Worm (Caenorhabditis elegans) whole organism, young adult: ENCODE data around the gene ztf-1.

Source experiments
- F22D6.2 ChIP-seq: sonication (generic microtip); optimal IDR thresholded peaks from 2 replicates; lab custom pipeline; 2016; ENCODE audit warnings: mild to moderate bottlenecking, missing genetic modification characterization, missing compliant biosample characterization
- F39B2.1 ChIP-seq: fragments of 200-800 bp; sonication (Bioruptor generic); IDR thresholded peaks from 2 replicates; pipeline ENCODE4 v1.3.6; 2022; ENCODE audit warnings: missing genetic modification reagents, missing genetic modification characterization, missing compliant biosample characterization
- F52B5.7 ChIP-seq: sonication (generic microtip); optimal IDR thresholded peaks from 2 replicates; lab custom pipeline; 2016; ENCODE audit warnings: mild to moderate bottlenecking, missing genetic modification characterization, missing compliant biosample characterization
- F57C9.4 ChIP-seq: sonication (generic microtip); optimal IDR thresholded peaks from 2 replicates; lab custom pipeline; 2017; ENCODE audit warnings: mild to moderate bottlenecking, missing genetic modification characterization, missing compliant biosample characterization
- Y56A3A.18 ChIP-seq: fragments of 200-800 bp; sonication (Bioruptor generic); IDR thresholded peaks from 2 replicates; pipeline ENCODE4 v1.3.6; 2022; ENCODE audit warnings: missing genetic modification reagents, missing genetic modification characterization, missing compliant biosample characterization
- Y67H2A.10 ChIP-seq: fragments of 200-800 bp; sonication (Bioruptor generic); conservative IDR thresholded peaks from 2 replicates; pipeline ENCODE4 v1.3.6; 2022; ENCODE audit warnings: missing genetic modification reagents, missing genetic modification characterization, missing compliant biosample characterization
- athp-1 ChIP-seq: sonication (generic microtip); optimal IDR thresholded peaks from 2 replicates; lab custom pipeline; 2017; ENCODE audit warnings: mild to moderate bottlenecking, missing genetic modification characterization, missing compliant biosample characterization
- ccch-3 ChIP-seq: fragments of 200-800 bp; sonication (Bioruptor generic); optimal IDR thresholded peaks from 2 replicates; lab custom pipeline; 2018; ENCODE audit warnings: mild to moderate bottlenecking, missing genetic modification characterization, missing compliant biosample characterization
- ceh-58 ChIP-seq: fragments of 200-800 bp; sonication (Bioruptor generic); IDR thresholded peaks from 2 replicates; pipeline ENCODE4 v1.3.6; 2022; ENCODE audit warnings: missing genetic modification characterization, missing compliant biosample characterization
- ceh-91 ChIP-seq: fragments of 200-800 bp; sonication (Bioruptor generic); IDR thresholded peaks from 2 replicates; pipeline ENCODE4 v1.3.6; 2022; ENCODE audit warnings: missing genetic modification reagents, missing genetic modification characterization, missing compliant biosample characterization
- chd-7 ChIP-seq: sonication (generic microtip); optimal IDR thresholded peaks from 2 replicates; lab custom pipeline; 2016; ENCODE audit warnings: mild to moderate bottlenecking, missing genetic modification characterization, moderate library complexity, missing compliant biosample characterization
- die-1 ChIP-seq: sonication (generic microtip); optimal IDR thresholded peaks from 2 replicates; lab custom pipeline; 2016; ENCODE audit warnings: missing genotype, mild to moderate bottlenecking, missing genetic modification characterization, missing compliant biosample characterization
- dox-1 ChIP-seq: fragments of 200-800 bp; sonication (Bioruptor generic); IDR thresholded peaks from 2 replicates; pipeline ENCODE4 v1.3.6; 2022; ENCODE audit warnings: missing genetic modification reagents, missing genetic modification characterization, missing compliant biosample characterization
- dpff-1 ChIP-seq: sonication (generic microtip); optimal IDR thresholded peaks from 2 replicates; lab custom pipeline; 2017; ENCODE audit warnings: mild to moderate bottlenecking, missing genetic modification characterization, missing compliant biosample characterization
- egl-18 ChIP-seq: fragments of 200-800 bp; sonication (Bioruptor generic); IDR thresholded peaks from 2 replicates; pipeline ENCODE4 v1.3.6; 2022; ENCODE audit warnings: missing genetic modification reagents, missing genetic modification characterization, missing compliant biosample characterization
- egl-44 ChIP-seq: fragments of 200-800 bp; sonication (Bioruptor generic); IDR thresholded peaks from 2 replicates; pipeline ENCODE4 v1.3.6; 2022; ENCODE audit warnings: missing genetic modification reagents, missing genetic modification characterization, missing compliant biosample characterization
- ekl-4 ChIP-seq: fragments of 200-800 bp; sonication (Bioruptor generic); IDR thresholded peaks from 2 replicates; pipeline ENCODE4 v1.3.6; 2022; ENCODE audit warnings: missing genetic modification reagents, missing genetic modification characterization, missing compliant biosample characterization
- fkh-3 ChIP-seq: sonication (generic microtip); optimal IDR thresholded peaks from 2 replicates; lab custom pipeline; 2016; ENCODE audit warnings: mild to moderate bottlenecking, missing genetic modification characterization, missing compliant biosample characterization
- gei-17 ChIP-seq: fragments of 200-800 bp; sonication (Bioruptor generic); optimal IDR thresholded peaks from 2 replicates; lab custom pipeline; 2018; ENCODE audit warnings: mild to moderate bottlenecking, missing genetic modification characterization, missing compliant biosample characterization
- hmg-1.2 ChIP-seq: fragments of 200-800 bp; sonication (Bioruptor generic); IDR thresholded peaks from 2 replicates; pipeline ENCODE4 v1.3.6; 2022; ENCODE audit warnings: missing genetic modification reagents, missing genetic modification characterization, missing compliant biosample characterization
- let-526 ChIP-seq: fragments of 200-800 bp; sonication (Bioruptor generic); IDR thresholded peaks from 2 replicates; pipeline ENCODE4 v1.3.6; 2022; ENCODE audit warnings: missing genetic modification reagents, missing genetic modification characterization, missing compliant biosample characterization
- lin-26 ChIP-seq: fragments of 200-800 bp; sonication (Bioruptor generic); IDR thresholded peaks from 2 replicates; pipeline ENCODE4 v1.3.6; 2022; ENCODE audit warnings: missing genetic modification reagents, missing genetic modification characterization, missing compliant biosample characterization
- lin-54 ChIP-seq: fragments of 200-800 bp; sonication (Bioruptor generic); optimal IDR thresholded peaks from 2 replicates; lab custom pipeline; 2018; ENCODE audit warnings: mild to moderate bottlenecking, missing genetic modification characterization, missing compliant biosample characterization
- lir-1 ChIP-seq: fragments of 200-800 bp; sonication (Bioruptor generic); conservative IDR thresholded peaks from 2 replicates; pipeline ENCODE4 v1.3.6; 2022; ENCODE audit warnings: missing genetic modification reagents, missing genetic modification characterization, missing compliant biosample characterization
- lsl-1 ChIP-seq: fragments of 200-800 bp; sonication (Bioruptor generic); optimal IDR thresholded peaks from 2 replicates; lab custom pipeline; 2018; ENCODE audit warnings: mild to moderate bottlenecking, missing genetic modification characterization, moderate library complexity, missing compliant biosample characterization
- lsy-27 ChIP-seq: sonication (generic microtip); optimal IDR thresholded peaks from 2 replicates; lab custom pipeline; 2017; ENCODE audit warnings: missing genetic modification characterization, mild to moderate bottlenecking, missing compliant biosample characterization, antibody characterized with exemption, missing genotype, borderline replicate concordance; ENCODE audit not compliant: insufficient read depth
- madf-10 ChIP-seq: sonication (generic microtip); optimal IDR thresholded peaks from 2 replicates; lab custom pipeline; 2016; ENCODE audit warnings: mild to moderate bottlenecking, missing genetic modification characterization, missing compliant biosample characterization
- madf-3 ChIP-seq: fragments of 200-800 bp; sonication (Bioruptor generic); IDR thresholded peaks from 2 replicates; pipeline ENCODE4 v1.3.6; 2022; ENCODE audit warnings: missing genetic modification reagents, missing genetic modification characterization, missing compliant biosample characterization
- madf-8 ChIP-seq: fragments of 200-800 bp; sonication (Bioruptor generic); conservative IDR thresholded peaks from 2 replicates; pipeline ENCODE4 v1.3.6; 2022; ENCODE audit warnings: missing genetic modification reagents, missing genetic modification characterization, missing compliant biosample characterization
- mxl-1 ChIP-seq: sonication (generic microtip); optimal IDR thresholded peaks from 2 replicates; lab custom pipeline; 2016; ENCODE audit warnings: missing genetic modification characterization, missing compliant biosample characterization
- nfyb-1 ChIP-seq: fragments of 200-800 bp; sonication (Bioruptor generic); IDR thresholded peaks from 2 replicates; pipeline ENCODE4 v1.3.6; 2022; ENCODE audit warnings: missing genetic modification reagents, missing genetic modification characterization, missing compliant biosample characterization
- nhr-120 ChIP-seq: fragments of 200-800 bp; sonication (Bioruptor generic); IDR thresholded peaks from 2 replicates; pipeline ENCODE4 v1.3.6; 2022; ENCODE audit warnings: missing genetic modification characterization, missing compliant biosample characterization
- nhr-179 ChIP-seq: sonication (generic microtip); optimal IDR thresholded peaks from 2 replicates; lab custom pipeline; 2016; ENCODE audit warnings: mild to moderate bottlenecking, missing genetic modification characterization, missing compliant biosample characterization
- nhr-27 ChIP-seq: fragments of 200-800 bp; sonication (Bioruptor generic); optimal IDR thresholded peaks from 2 replicates; lab custom pipeline; 2018; ENCODE audit warnings: mild to moderate bottlenecking, missing genetic modification characterization, moderate library complexity, missing compliant biosample characterization
- nhr-90 ChIP-seq: sonication (generic microtip); optimal IDR thresholded peaks from 2 replicates; lab custom pipeline; 2016; ENCODE audit warnings: missing genotype, mild to moderate bottlenecking, missing genetic modification characterization, missing compliant biosample characterization
- pbrm-1 ChIP-seq: fragments of 200-800 bp; sonication (Bioruptor generic); IDR thresholded peaks from 2 replicates; pipeline ENCODE4 v1.3.6; 2022; ENCODE audit warnings: missing genetic modification reagents, missing genetic modification characterization, missing compliant biosample characterization
- rpc-1 ChIP-seq, 2 experiments: fragments of 150-350 bp in 1 of 2; sonication (generic microtip) in 1 of 2; optimal IDR thresholded peaks; 2 replicates each; lab custom pipeline; 2014 to 2018; ENCODE audit warnings: missing biosample characterization in 1 of 2, missing genetic modification characterization in 1 of 2, missing genetic modification reagents in 1 of 2, missing genotype in 1 of 2
- snpc-1.1 ChIP-seq: sonication (generic microtip); optimal IDR thresholded peaks from 2 replicates; lab custom pipeline; 2017; ENCODE audit warnings: missing genetic modification characterization, mild to moderate bottlenecking, missing compliant biosample characterization, antibody characterized with exemption, moderate library complexity, missing genotype, missing genetic modification reagents; ENCODE audit not compliant: insufficient read depth
- snpc-1.3 ChIP-seq: sonication (generic microtip); optimal IDR thresholded peaks from 2 replicates; lab custom pipeline; 2017; ENCODE audit warnings: missing genetic modification characterization, mild to moderate bottlenecking, missing compliant biosample characterization, antibody characterized with exemption, moderate library complexity, missing genotype, missing genetic modification reagents; ENCODE audit not compliant: insufficient read depth
- tlf-1 ChIP-seq: fragments of 200-800 bp; sonication (Bioruptor generic); optimal IDR thresholded peaks from 2 replicates; lab custom pipeline; 2018; ENCODE audit warnings: mild to moderate bottlenecking, missing genetic modification characterization, missing compliant biosample characterization
- unc-130 ChIP-seq: sonication (generic microtip); optimal IDR thresholded peaks from 2 replicates; lab custom pipeline; 2016; ENCODE audit warnings: missing genetic modification reagents, missing genetic modification characterization, missing compliant biosample characterization
- ztf-18 ChIP-seq: sonication (generic microtip); optimal IDR thresholded peaks from 2 replicates; lab custom pipeline; 2016; ENCODE audit warnings: missing genotype, mild to moderate bottlenecking, missing genetic modification characterization, missing compliant biosample characterization
- ztf-22 ChIP-seq: fragments of 200-800 bp; sonication (Bioruptor generic); optimal IDR thresholded peaks from 2 replicates; lab custom pipeline; 2018; ENCODE audit warnings: mild to moderate bottlenecking, missing genetic modification characterization, moderate library complexity, missing compliant biosample characterization
- ztf-3 ChIP-seq: fragments of 200-800 bp; sonication (Bioruptor generic); optimal IDR thresholded peaks from 2 replicates; lab custom pipeline; 2018; ENCODE audit warnings: mild to moderate bottlenecking, missing genetic modification characterization, missing compliant biosample characterization
- ztf-6 ChIP-seq: fragments of 200-800 bp; sonication (Bioruptor generic); IDR thresholded peaks from 2 replicates; pipeline ENCODE4 v1.3.6; 2022; ENCODE audit warnings: missing genetic modification reagents, missing genetic modification characterization, missing compliant biosample characterization

ztf-1 gene

ce11 chrIII:8742584-8742983 lies 49.6 kb downstream of the ztf-1 start (continued):
- TF ChIP-seq ztf-22 (GFP tag; lab: Kevin White, UChicago) (no peak), lin-54 (GFP tag; lab: Kevin White, UChicago) (no peak), ccch-3 (no peak), lsy-27 (no peak)

ce11 chrIII:8741955-8742354 lies 50.2 kb downstream of the ztf-1 start:
- TF ChIP-seq nhr-120, result no peak
- TF ChIP-seq ekl-4 (GFP tag; lab: Robert Waterston, UW), result no peak
- TF ChIP-seq lir-1 (GFP tag; lab: Robert Waterston, UW), result no peak
- no peak for TF ChIP-seq pbrm-1 (GFP tag; lab: Robert Waterston, UW)
- TF ChIP-seq F57C9.4 (tag; lab: Kevin White, UChicago), result no peak
- TF ChIP-seq dpff-1 (tag; lab: Kevin White, UChicago), result no peak
- TF ChIP-seq ztf-6 (GFP tag; lab: Robert Waterston, UW), result no peak
- TF ChIP-seq tlf-1 (GFP tag; lab: Kevin White, UChicago), result no peak
- no peak for TF ChIP-seq lin-54 (GFP tag; lab: Kevin White, UChicago)
- no peak for TF ChIP-seq madf-10 (tag; lab: Kevin White, UChicago)
- no peak for TF ChIP-seq F22D6.2 (tag; lab: Kevin White, UChicago)
- no peak for TF ChIP-seq dox-1 (GFP tag; lab: Robert Waterston, UW)
- no peak for TF ChIP-seq gei-17 (GFP tag; lab: Kevin White, UChicago)
- TF ChIP-seq F39B2.1 (GFP tag; lab: Robert Waterston, UW), result no peak
- no peak for TF ChIP-seq lsl-1 (GFP tag; lab: Kevin White, UChicago)
- no peak for TF ChIP-seq hmg-1.2 (GFP tag; lab: Robert Waterston, UW)
- no peak for TF ChIP-seq rpc-1 (optimal IDR thresholded peaks at IDR 0.05; lab: Kevin White, UChicago)
- no peak for TF ChIP-seq rpc-1 (tag; optimal IDR thresholded peaks at IDR 0.05; lab: Kevin White, UChicago)
- TF ChIP-seq F52B5.7, result no peak

ce11 chrIII:8741276-8741860 lies 50.8 kb downstream of the ztf-1 start, which contains the start of gene pdhk-2:
Gene pdhk-2, minus strand, starts transcription at chrIII:8741412.
- TF ChIP-seq Y56A3A.18 (GFP tag; lab: Robert Waterston, UW) (peak; percentile 70; the same call in 1 of the 2 replicates), lin-26 (GFP tag; lab: Robert Waterston, UW) (no peak), madf-8 (GFP tag; lab: Robert Waterston, UW) (peak; percentile 73), F22D6.2 (tag; lab: Kevin White, UChicago) (peak; percentile 56), ztf-6 (GFP tag; lab: Robert Waterston, UW) (no peak), madf-3 (GFP tag; lab: Robert Waterston, UW) (peak; percentile 84), ceh-58 (no peak), let-526 (GFP tag; lab: Robert Waterston, UW) (no peak), unc-130 (GFP tag; lab: Kevin White, UChicago) (peak; percentile 64), dpff-1 (tag; lab: Kevin White, UChicago) (no peak), chd-7 (tag; lab: Kevin White, UChicago) (peak; percentile 69), nhr-27 (no peak), ztf-18 (peak; percentile 99), ceh-91 (peak; percentile 68), fkh-3 (tag; lab: Kevin White, UChicago) (no peak), nfyb-1 (peak; percentile 82), nhr-90 (tag; lab: Kevin White, UChicago) (peak; percentile 25), Y67H2A.10 (GFP tag; lab: Robert Waterston, UW) (no peak), F52B5.7 (no peak), mxl-1 (tag; lab: Kevin White, UChicago) (no peak), athp-1 (tag; lab: Kevin White, UChicago) (peak; percentile 71), die-1 (tag; lab: Kevin White, UChicago) (peak; percentile 27), ztf-3 (GFP tag; lab: Kevin White, UChicago) (no peak), nhr-179 (tag; lab: Kevin White, UChicago) (no peak), snpc-1.3 (tag; lab: Kevin White, UChicago) (peak; percentile 32), snpc-1.1 (tag; lab: Kevin White, UChicago) (no peak), egl-44 (GFP tag; lab: Robert Waterston, UW) (no peak), egl-18 (GFP tag; lab: Robert Waterston, UW) (no peak)
